Worm (Caenorhabditis elegans) whole organism, young adult: ENCODE measurements around the gene rpb-2.
A peak's percentile ranks its signal among the peaks of the same experiment; 100 is the strongest.

Experiments
- B0035.1 ChIP-seq: sonication (generic microtip); optimal IDR thresholded peaks from 2 replicates; lab custom pipeline; 2016; ENCODE audit warnings: missing genetic modification characterization, mild to moderate bottlenecking, missing compliant biosample characterization, missing genotype, missing genetic modification reagents
- K11D2.4 ChIP-seq: fragments of 200-800 bp; sonication (Bioruptor generic); IDR thresholded peaks from 2 replicates; pipeline ENCODE4 v1.3.6; 2022; ENCODE audit warnings: missing genetic modification reagents, missing genetic modification characterization, missing compliant biosample characterization
- Y79H2A.3 ChIP-seq: fragments of 200-800 bp; sonication (Bioruptor generic); conservative IDR thresholded peaks from 2 replicates; pipeline ENCODE4 v1.3.6; 2022; ENCODE audit warnings: missing genetic modification reagents, missing genetic modification characterization, missing compliant biosample characterization
- ZK185.1 ChIP-seq: sonication (generic microtip); optimal IDR thresholded peaks from 2 replicates; lab custom pipeline; 2016; ENCODE audit warnings: mild to moderate bottlenecking, missing genetic modification characterization, missing compliant biosample characterization; ENCODE audit not compliant: poor library complexity, severe bottlenecking
- ama-1 ChIP-seq, 3 experiments: fragments of 150-350 bp in 1 of 3; sonication (generic microtip) in 2 of 3; optimal IDR thresholded peaks; 2 replicates each; lab custom pipeline; 2014 to 2018; ENCODE audit warnings: missing biosample characterization in 2 of 3, missing genetic modification characterization in 2 of 3, missing genetic modification reagents in 2 of 3
- aptf-2 ChIP-seq: fragments of 200-800 bp; sonication (Bioruptor generic); conservative IDR thresholded peaks from 2 replicates; pipeline ENCODE4 v1.3.6; 2022; ENCODE audit warnings: missing genetic modification reagents, missing genetic modification characterization, missing compliant biosample characterization
- aptf-3 ChIP-seq: fragments of 200-800 bp; sonication (Bioruptor generic); IDR thresholded peaks from 2 replicates; pipeline ENCODE4 v1.3.6; 2022; ENCODE audit warnings: missing genetic modification characterization, missing compliant biosample characterization
- bed-1 ChIP-seq: fragments of 200-800 bp; sonication (Bioruptor generic); IDR thresholded peaks from 2 replicates; pipeline ENCODE4 v1.3.6; 2022; ENCODE audit warnings: missing genetic modification reagents, missing genetic modification characterization, missing compliant biosample characterization
- cebp-1 ChIP-seq, 2 experiments: fragments of 200-800 bp in 1 of 2; sonication (Bioruptor generic) in 1 of 2; sonication (generic microtip) in 1 of 2; IDR thresholded peaks in 1 of 2; optimal IDR thresholded peaks in 1 of 2; 2 replicates each; pipeline versions ENCODE4 v1.3.6 to Lab custom; 2017 to 2022; ENCODE audit warnings: missing compliant biosample characterization in 2 of 2, missing genetic modification characterization in 2 of 2, mild to moderate bottlenecking in 1 of 2, missing genetic modification reagents in 1 of 2, moderate library complexity in 1 of 2
- cebp-2 ChIP-seq: fragments of 200-800 bp; sonication (Bioruptor generic); IDR thresholded peaks from 2 replicates; pipeline ENCODE4 v1.3.6; 2022; ENCODE audit warnings: missing genetic modification characterization, missing compliant biosample characterization
- ceh-58 ChIP-seq: fragments of 200-800 bp; sonication (Bioruptor generic); IDR thresholded peaks from 2 replicates; pipeline ENCODE4 v1.3.6; 2022; ENCODE audit warnings: missing genetic modification characterization, missing compliant biosample characterization
- ceh-91 ChIP-seq: fragments of 200-800 bp; sonication (Bioruptor generic); IDR thresholded peaks from 2 replicates; pipeline ENCODE4 v1.3.6; 2022; ENCODE audit warnings: missing genetic modification reagents, missing genetic modification characterization, missing compliant biosample characterization
- dox-1 ChIP-seq: fragments of 200-800 bp; sonication (Bioruptor generic); IDR thresholded peaks from 2 replicates; pipeline ENCODE4 v1.3.6; 2022; ENCODE audit warnings: missing genetic modification reagents, missing genetic modification characterization, missing compliant biosample characterization
- efl-1 ChIP-seq: fragments of 150-350 bp; optimal IDR thresholded peaks from 2 replicates; lab custom pipeline; 2014; ENCODE audit warnings: missing biosample characterization, missing genetic modification reagents, missing genetic modification characterization
- egrh-3 ChIP-seq: fragments of 200-800 bp; sonication (Bioruptor generic); IDR thresholded peaks from 2 replicates; pipeline ENCODE4 v1.3.6; 2022; ENCODE audit warnings: missing genetic modification reagents, missing genetic modification characterization, missing compliant biosample characterization
- ets-4 ChIP-seq: fragments of 200-800 bp; sonication (Bioruptor generic); optimal IDR thresholded peaks from 2 replicates; lab custom pipeline; 2018; ENCODE audit warnings: mild to moderate bottlenecking, missing genetic modification characterization, missing compliant biosample characterization
- him-1 ChIP-seq: sonication (generic microtip); optimal IDR thresholded peaks from 2 replicates; lab custom pipeline; 2016; ENCODE audit warnings: missing genotype, missing genetic modification reagents, missing genetic modification characterization, missing compliant biosample characterization
- lin-40 ChIP-seq: sonication (generic microtip); optimal IDR thresholded peaks from 2 replicates; lab custom pipeline; 2016; ENCODE audit warnings: missing genetic modification characterization, mild to moderate bottlenecking, missing compliant biosample characterization, missing genotype, missing genetic modification reagents
- madf-3 ChIP-seq: fragments of 200-800 bp; sonication (Bioruptor generic); IDR thresholded peaks from 2 replicates; pipeline ENCODE4 v1.3.6; 2022; ENCODE audit warnings: missing genetic modification reagents, missing genetic modification characterization, missing compliant biosample characterization
- madf-6 ChIP-seq: fragments of 200-800 bp; sonication (Bioruptor generic); IDR thresholded peaks from 2 replicates; pipeline ENCODE4 v1.3.6; 2022; ENCODE audit warnings: missing genetic modification reagents, missing genetic modification characterization, missing compliant biosample characterization
- nfya-2 ChIP-seq: fragments of 200-800 bp; sonication (Bioruptor generic); IDR thresholded peaks from 2 replicates; pipeline ENCODE4 v1.3.6; 2022; ENCODE audit warnings: missing genetic modification reagents, missing genetic modification characterization, missing compliant biosample characterization
- nfyb-1 ChIP-seq: fragments of 200-800 bp; sonication (Bioruptor generic); IDR thresholded peaks from 2 replicates; pipeline ENCODE4 v1.3.6; 2022; ENCODE audit warnings: missing genetic modification reagents, missing genetic modification characterization, missing compliant biosample characterization
- nhr-120 ChIP-seq: fragments of 200-800 bp; sonication (Bioruptor generic); IDR thresholded peaks from 2 replicates; pipeline ENCODE4 v1.3.6; 2022; ENCODE audit warnings: missing genetic modification characterization, missing compliant biosample characterization
- nhr-80 ChIP-seq: sonication (generic microtip); optimal IDR thresholded peaks from 2 replicates; lab custom pipeline; 2016; ENCODE audit warnings: missing genetic modification characterization, missing compliant biosample characterization
- nhr-90 ChIP-seq: sonication (generic microtip); optimal IDR thresholded peaks from 2 replicates; lab custom pipeline; 2016; ENCODE audit warnings: missing genotype, mild to moderate bottlenecking, missing genetic modification characterization, missing compliant biosample characterization
- rcor-1 ChIP-seq: fragments of 200-800 bp; sonication (Bioruptor generic); IDR thresholded peaks from 2 replicates; pipeline ENCODE4 v1.3.6; 2022; ENCODE audit warnings: missing genetic modification reagents, missing genetic modification characterization, missing compliant biosample characterization
- sea-2 ChIP-seq: fragments of 200-800 bp; sonication (Bioruptor generic); IDR thresholded peaks from 2 replicates; pipeline ENCODE4 v1.3.6; 2022; ENCODE audit warnings: missing genetic modification characterization, missing compliant biosample characterization
- snpc-4 ChIP-seq, 5 experiments: fragments of 150-350 bp in 1 of 5; sonication (generic microtip) in 4 of 5; optimal IDR thresholded peaks; 2 replicates each; lab custom pipeline; 2014 to 2018; ENCODE audit warnings: missing genetic modification characterization in 5 of 5, missing biosample characterization in 3 of 5, antibody characterized with exemption in 2 of 5, mild to moderate bottlenecking in 2 of 5, missing compliant biosample characterization in 2 of 5, missing genotype in 2 of 5, moderate library complexity in 2 of 5, missing genetic modification reagents in 1 of 5
- tbp1 ChIP-seq: fragments of 200-800 bp; sonication (Bioruptor generic); optimal IDR thresholded peaks from 2 replicates; lab custom pipeline; 2018; ENCODE audit warnings: mild to moderate bottlenecking, missing genetic modification characterization, missing compliant biosample characterization
- ztf-6 ChIP-seq: fragments of 200-800 bp; sonication (Bioruptor generic); IDR thresholded peaks from 2 replicates; pipeline ENCODE4 v1.3.6; 2022; ENCODE audit warnings: missing genetic modification reagents, missing genetic modification characterization, missing compliant biosample characterization

The rpb-2 gene

ce11 chrIII:4900260-4900659 lies 39.1 kb upstream of the rpb-2 start, which contains the start of gene tag-340 (continued):
- no peak for TF ChIP-seq ama-1 (optimal IDR thresholded peaks at IDR 0.05; lab: Kevin White, UChicago)
- TF ChIP-seq ama-1 (GFP tag; optimal IDR thresholded peaks at IDR 0.05; lab: Kevin White, UChicago): no peak
- no peak for TF ChIP-seq ztf-6 (GFP tag; lab: Robert Waterston, UW)
- TF ChIP-seq Y79H2A.3 (GFP tag; lab: Robert Waterston, UW): no peak
- TF ChIP-seq nhr-120 (GFP tag; lab: Robert Waterston, UW): no peak
- TF ChIP-seq bed-1 (GFP tag; lab: Robert Waterston, UW): no peak
- TF ChIP-seq madf-6 (GFP tag; lab: Robert Waterston, UW): peak; percentile 85
- TF ChIP-seq snpc-4 (GFP tag; optimal IDR thresholded peaks at IDR 0.05; lab: Kevin White, UChicago): no peak
- no peak for TF ChIP-seq snpc-4 (tag; optimal IDR thresholded peaks at IDR 0.05; lab: Kevin White, UChicago)
- no peak for TF ChIP-seq sea-2 (GFP tag; lab: Robert Waterston, UW)
- no peak for TF ChIP-seq cebp-2 (GFP tag; lab: Robert Waterston, UW)
- TF ChIP-seq rcor-1 (GFP tag; lab: Robert Waterston, UW): no peak
- no peak for TF ChIP-seq madf-3 (GFP tag; lab: Robert Waterston, UW)
- no peak for TF ChIP-seq nfya-2 (GFP tag; lab: Robert Waterston, UW)
- no peak for TF ChIP-seq lin-40
- TF ChIP-seq aptf-2 (GFP tag; lab: Robert Waterston, UW): no peak
- no peak for TF ChIP-seq aptf-3 (GFP tag; lab: Robert Waterston, UW)

- TF ChIP-seq tbp1 (no peak), B0035.1 (tag; lab: Kevin White, UChicago) (no peak), snpc-4 (GFP tag; optimal IDR thresholded peaks at IDR 0.05; lab: Kevin White, UChicago) (no peak), snpc-4 (tag; optimal IDR thresholded peaks at IDR 0.05; lab: Kevin White, UChicago) (no peak), ets-4 (GFP tag; lab: Kevin White, UChicago) (no peak)
Observed at ce11 chrIII:4903784-4904183, 35.6 kb upstream of the rpb-2 start, which contains the start of gene kbp-2. Gene kbp-2 (minus strand): TSS chrIII:4903884.

ce11 chrIII:4905405-4905804 lies 34.0 kb upstream of the rpb-2 start, which contains the start of gene F26F4.8:
Gene F26F4.8 (minus strand): TSS chrIII:4905473.
- no peak for TF ChIP-seq ceh-91
- TF ChIP-seq madf-3 (GFP tag; lab: Robert Waterston, UW): no peak
- TF ChIP-seq ZK185.1 (tag; lab: Kevin White, UChicago): peak; percentile 5
- peak; percentile 43; the same call in 1 of the 2 replicates for TF ChIP-seq dox-1 (GFP tag; lab: Robert Waterston, UW)
- TF ChIP-seq nfyb-1: no peak
- TF ChIP-seq cebp-1 (GFP tag; IDR thresholded peaks at IDR 0.05; lab: Robert Waterston, UW): no peak
- TF ChIP-seq cebp-1 (tag; optimal IDR thresholded peaks at IDR 0.05; lab: Kevin White, UChicago): peak; percentile 67
- no peak for TF ChIP-seq K11D2.4
- peak; percentile 20 for TF ChIP-seq efl-1 (GFP tag; lab: Kevin White, UChicago)
- peak; percentile 51 for TF ChIP-seq nhr-80 (tag; lab: Kevin White, UChicago)
- peak; percentile 7 for TF ChIP-seq him-1
- TF ChIP-seq, all 124 proteins: peak for 6

DNA sequence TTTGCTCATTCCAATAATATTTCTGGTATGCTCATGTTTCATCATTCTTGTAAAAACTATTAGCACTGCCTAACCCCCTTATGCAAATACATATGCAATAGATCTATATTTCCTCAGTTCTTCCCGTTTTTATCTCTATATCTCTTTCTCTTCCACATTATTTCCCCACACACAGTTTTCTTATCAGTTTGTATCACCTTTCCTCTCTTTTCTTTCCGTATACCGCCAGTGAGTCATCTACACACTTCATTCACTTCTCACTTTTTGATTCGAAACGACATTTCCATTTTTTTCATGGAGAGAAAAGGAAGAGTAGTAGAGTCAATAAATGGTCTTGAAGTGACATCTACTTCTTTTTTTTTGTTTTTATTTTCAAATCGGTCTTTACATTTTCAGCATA lies 33.0 kb upstream of the rpb-2 start:
- TF ChIP-seq him-1: no peak
- no peak for TF ChIP-seq sea-2 (GFP tag; lab: Robert Waterston, UW)
- TF ChIP-seq egrh-3: no peak
- TF ChIP-seq cebp-1 (GFP tag; IDR thresholded peaks at IDR 0.05; lab: Robert Waterston, UW): no peak
- TF ChIP-seq cebp-1 (tag; optimal IDR thresholded peaks at IDR 0.05; lab: Kevin White, UChicago): peak; percentile 6
- peak; percentile 77 for TF ChIP-seq nhr-80 (tag; lab: Kevin White, UChicago)
- no peak for TF ChIP-seq ceh-58 (GFP tag; lab: Robert Waterston, UW)
- TF ChIP-seq nhr-90 (tag; lab: Kevin White, UChicago): no peak
